Fruit fly (Drosophila melanogaster) whole organism, prepupa: ENCODE measurements around the gene Hs2st.

Experiments used
- CG10631 ChIP-seq: fragments of 200-800 bp; sonication (Bioruptor generic); optimal IDR thresholded peaks from 2 replicates; lab custom pipeline; 2016; ENCODE audit warnings: missing biosample characterization, missing genetic modification characterization
- CG10669 ChIP-seq: fragments of 200-800 bp; sonication (Bioruptor generic); optimal IDR thresholded peaks from 3 replicates; lab custom pipeline; 2018; ENCODE audit warnings: missing biosample characterization, mild to moderate bottlenecking, missing genetic modification characterization, moderate library complexity
- CG11294 ChIP-seq: fragments of 200-800 bp; sonication (Bioruptor generic); IDR thresholded peaks from 2 replicates; pipeline ENCODE4 v1.3.6; 2022; ENCODE audit warnings: missing biosample characterization, missing genetic modification characterization
- CG3032 ChIP-seq: fragments of 200-800 bp; optimal IDR thresholded peaks from 2 replicates; lab custom pipeline; 2019; ENCODE audit warnings: missing biosample characterization, mild to moderate bottlenecking, missing genetic modification characterization, moderate library complexity
- CG31627 ChIP-seq: fragments of 200-800 bp; sonication (Bioruptor generic); optimal IDR thresholded peaks from 3 replicates; lab custom pipeline; 2016; ENCODE audit warnings: missing biosample characterization, missing genetic modification characterization
- CG32006 ChIP-seq: fragments of 200-800 bp; sonication (Bioruptor generic); optimal IDR thresholded peaks from 3 replicates; lab custom pipeline; 2017; ENCODE audit warnings: missing biosample characterization, mild to moderate bottlenecking, missing genetic modification characterization
- CG34406 ChIP-seq: fragments of 200-800 bp; sonication (Bioruptor generic); optimal IDR thresholded peaks from 3 replicates; lab custom pipeline; 2016; ENCODE audit warnings: missing biosample characterization, missing genetic modification characterization
- CG3919 ChIP-seq: fragments of 200-800 bp; sonication (Bioruptor generic); optimal IDR thresholded peaks from 3 replicates; lab custom pipeline; 2016; ENCODE audit warnings: missing biosample characterization, missing genetic modification characterization
- CG4318 ChIP-seq: fragments of 200-800 bp; sonication (Bioruptor generic); optimal IDR thresholded peaks from 3 replicates; lab custom pipeline; 2017; ENCODE audit warnings: missing biosample characterization, mild to moderate bottlenecking, missing genetic modification characterization
- CG6276 ChIP-seq: fragments of 200-800 bp; sonication (Bioruptor generic); optimal IDR thresholded peaks from 2 replicates; lab custom pipeline; 2017; ENCODE audit warnings: missing biosample characterization, mild to moderate bottlenecking, missing genetic modification characterization
- CG6808 ChIP-seq: fragments of 200-800 bp; sonication (Bioruptor generic); optimal IDR thresholded peaks from 3 replicates; lab custom pipeline; 2017; ENCODE audit warnings: missing biosample characterization, missing genetic modification characterization, mild to moderate bottlenecking, moderate library complexity, missing genetic modification reagents
- CG6854 ChIP-seq: fragments of 200-800 bp; sonication (Bioruptor generic); optimal IDR thresholded peaks from 2 replicates; lab custom pipeline; 2017; ENCODE audit warnings: missing biosample characterization, mild to moderate bottlenecking, missing genetic modification characterization
- CG7368 ChIP-seq: fragments of 200-800 bp; sonication (Bioruptor generic); optimal IDR thresholded peaks from 3 replicates; lab custom pipeline; 2016; ENCODE audit warnings: missing biosample characterization, missing genetic modification characterization
- CG8119 ChIP-seq: fragments of 200-800 bp; sonication (Bioruptor generic); IDR thresholded peaks from 3 replicates; pipeline ENCODE4 v1.3.6; 2022; ENCODE audit warnings: missing biosample characterization, missing genetic modification characterization
- CG8319 ChIP-seq: fragments of 200-800 bp; sonication (Bioruptor generic); optimal IDR thresholded peaks from 3 replicates; lab custom pipeline; 2016; ENCODE audit warnings: missing biosample characterization, missing genetic modification characterization
- Eip75B ChIP-seq: fragments of 200-800 bp; sonication (Bioruptor generic); optimal IDR thresholded peaks from 3 replicates; lab custom pipeline; 2016; ENCODE audit warnings: missing biosample characterization, missing genetic modification characterization
- Ets21C ChIP-seq: fragments of 200-800 bp; sonication (Bioruptor generic); optimal IDR thresholded peaks from 3 replicates; lab custom pipeline; 2016; ENCODE audit warnings: missing biosample characterization, missing genetic modification characterization
- Ets96B ChIP-seq: fragments of 200-800 bp; optimal IDR thresholded peaks from 2 replicates; lab custom pipeline; 2019; ENCODE audit warnings: missing biosample characterization, mild to moderate bottlenecking, missing genetic modification characterization, moderate library complexity
- Gug ChIP-seq: fragments of 200-800 bp; sonication (Bioruptor generic); IDR thresholded peaks from 2 replicates; pipeline ENCODE4 v1.3.6; 2022; ENCODE audit warnings: missing biosample characterization, missing genetic modification characterization
- Hr4 ChIP-seq: fragments of 200-800 bp; sonication (Bioruptor generic); optimal IDR thresholded peaks from 3 replicates; lab custom pipeline; 2016; ENCODE audit warnings: missing biosample characterization, missing genetic modification characterization
- Met ChIP-seq: fragments of 200-800 bp; sonication (Bioruptor generic); optimal IDR thresholded peaks from 3 replicates; lab custom pipeline; 2016; ENCODE audit warnings: missing biosample characterization, missing genetic modification characterization
- Sox14 ChIP-seq: fragments of 200-800 bp; sonication (Bioruptor generic); optimal IDR thresholded peaks from 3 replicates; lab custom pipeline; 2016; ENCODE audit warnings: missing biosample characterization, missing genetic modification characterization
- Sox15 ChIP-seq: fragments of 200-800 bp; sonication (Bioruptor generic); optimal IDR thresholded peaks from 3 replicates; lab custom pipeline; 2016; ENCODE audit warnings: missing biosample characterization, missing genetic modification characterization
- acj6 ChIP-seq: fragments of 200-800 bp; sonication (Bioruptor generic); optimal IDR thresholded peaks from 3 replicates; lab custom pipeline; 2016; ENCODE audit warnings: missing biosample characterization, missing genetic modification characterization
- cyc ChIP-seq: fragments of 200-800 bp; sonication (Bioruptor generic); optimal IDR thresholded peaks from 3 replicates; lab custom pipeline; 2016; ENCODE audit warnings: missing biosample characterization, missing genetic modification characterization
- dac ChIP-seq: fragments of 200-800 bp; sonication (Bioruptor generic); optimal IDR thresholded peaks from 2 replicates; lab custom pipeline; 2017; ENCODE audit warnings: missing biosample characterization, mild to moderate bottlenecking, missing genetic modification characterization
- eg ChIP-seq: fragments of 200-800 bp; sonication (Bioruptor generic); IDR thresholded peaks from 3 replicates; pipeline ENCODE4 v1.3.6; 2022; ENCODE audit warnings: missing biosample characterization, missing genetic modification characterization
- esn ChIP-seq: fragments of 200-800 bp; sonication (Bioruptor generic); optimal IDR thresholded peaks from 2 replicates; lab custom pipeline; 2016; ENCODE audit warnings: missing biosample characterization, mild to moderate bottlenecking, missing genetic modification characterization, moderate library complexity
- fd85E ChIP-seq: fragments of 200-800 bp; sonication (Bioruptor generic); optimal IDR thresholded peaks from 3 replicates; lab custom pipeline; 2016; ENCODE audit warnings: missing biosample characterization, missing genetic modification characterization
- ss ChIP-seq, 2 experiments: fragments of 200-800 bp; sonication (Bioruptor generic); optimal IDR thresholded peaks; 2 replicates in 1 of 2; 3 replicates in 1 of 2; lab custom pipeline; 2017 to 2018; ENCODE audit warnings: mild to moderate bottlenecking in 2 of 2, missing biosample characterization in 2 of 2, missing genetic modification characterization in 2 of 2, moderate library complexity in 1 of 2
- vri ChIP-seq: fragments of 200-800 bp; sonication (Bioruptor generic); optimal IDR thresholded peaks from 3 replicates; lab custom pipeline; 2016; ENCODE audit warnings: missing biosample characterization, mild to moderate bottlenecking, missing genetic modification characterization

Hs2st gene

DNA sequence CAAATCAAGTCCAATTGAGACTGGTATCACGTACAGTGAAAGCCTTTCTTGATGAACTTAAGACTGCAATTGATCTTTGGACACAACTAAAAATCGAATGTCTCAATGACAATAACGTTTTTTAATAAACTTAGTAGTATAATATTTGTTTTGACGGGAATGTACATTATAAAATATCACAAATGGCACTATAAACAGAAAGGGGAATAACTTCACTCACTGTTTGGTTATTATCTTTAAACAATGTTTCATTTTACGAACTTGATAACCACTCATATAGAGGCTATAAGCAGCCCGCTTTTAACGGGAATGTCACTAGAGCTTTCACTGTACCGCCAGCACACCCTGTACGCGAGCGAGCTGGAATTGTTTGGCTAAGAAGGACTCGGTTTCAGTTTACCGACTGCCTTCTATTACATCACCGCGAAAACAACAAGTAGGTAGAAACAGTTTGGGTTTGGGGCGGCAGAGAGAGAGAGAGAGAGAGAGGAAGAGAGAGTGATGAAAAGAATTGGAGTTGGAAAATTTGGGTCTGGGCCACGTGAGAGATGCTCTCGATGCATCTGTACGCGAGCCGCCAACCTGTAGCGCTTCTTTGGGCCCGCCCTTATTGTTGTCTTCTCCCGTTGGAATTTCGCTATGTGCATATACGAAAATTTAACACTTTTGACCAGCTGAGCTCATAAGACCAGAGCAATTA, 46.8 kb downstream of the Hs2st start (continued):
- TF ChIP-seq eg (GFP tag; lab: Robert Waterston, UW) = 0 out of 3 replicates have a peak, but pooled peaks have one; percentile 9
- TF ChIP-seq CG8319 (GFP tag; lab: Kevin White, UChicago) = peak; percentile 26
- peak; percentile 52 for TF ChIP-seq Ets96B
- peak; percentile 81 for TF ChIP-seq vri (GFP tag; lab: Kevin White, UChicago)
- TF ChIP-seq CG7368 (GFP tag; lab: Kevin White, UChicago) = peak; percentile 8
- no peak for TF ChIP-seq CG4318 (GFP tag; lab: Kevin White, UChicago)
- peak; percentile 15 for TF ChIP-seq Sox15 (GFP tag; lab: Kevin White, UChicago)
- peak; percentile 59 for TF ChIP-seq CG3919 (GFP tag; lab: Kevin White, UChicago)
- peak; percentile 83 for TF ChIP-seq Met
- TF ChIP-seq cyc = peak; percentile 76
- peak; percentile 67 for TF ChIP-seq Ets21C (GFP tag; lab: Kevin White, UChicago)
- TF ChIP-seq Sox14 = peak; percentile 77
- 0 out of 3 replicates have a peak, but pooled peaks have one; percentile 40 for TF ChIP-seq CG8119
- peak; percentile 68 for TF ChIP-seq acj6 (GFP tag; lab: Kevin White, UChicago)
- no peak for TF ChIP-seq fd85E
- no peak for TF ChIP-seq ss (GFP tag; optimal IDR thresholded peaks at IDR 0.05; lab: Kevin White, UChicago)
- peak; percentile 63 for TF ChIP-seq CG10631
- TF ChIP-seq Eip75B (GFP tag; lab: Kevin White, UChicago) = peak; percentile 62
- TF ChIP-seq esn (GFP tag; lab: Kevin White, UChicago) = peak; percentile 82
- peak; percentile 53 for TF ChIP-seq Hr4 (GFP tag; lab: Kevin White, UChicago)
- no peak for TF ChIP-seq CG6854 (GFP tag; lab: Kevin White, UChicago)
- no peak for TF ChIP-seq Gug (GFP tag; lab: Robert Waterston, UW)

dm6 chr2L:19393703-19394210, 50.8 kb downstream of the Hs2st start, which contains the start of gene CG31798:
TSS of gene CG31798 (plus strand) at chr2L:19394160.
- no peak for TF ChIP-seq CG3032 (tag; lab: Kevin White, UChicago)
- TF ChIP-seq CG10669 (GFP tag; lab: Kevin White, UChicago) = no peak
- TF ChIP-seq CG6276 = no peak
- no peak for TF ChIP-seq CG7368 (GFP tag; lab: Kevin White, UChicago)
- TF ChIP-seq CG10631 = no peak
- no peak for TF ChIP-seq CG32006 (GFP tag; lab: Kevin White, UChicago)
- no peak for TF ChIP-seq CG34406 (GFP tag; lab: Kevin White, UChicago)
- TF ChIP-seq Met = no peak
- TF ChIP-seq esn (GFP tag; lab: Kevin White, UChicago) = no peak
- no peak for TF ChIP-seq CG6808 (GFP tag; lab: Kevin White, UChicago)
- TF ChIP-seq dac (GFP tag; lab: Kevin White, UChicago) = no peak
- no peak for TF ChIP-seq CG11294 (GFP tag; lab: Robert Waterston, UW)
- TF ChIP-seq CG31627 (GFP tag; lab: Kevin White, UChicago) = no peak
- TF ChIP-seq fd85E = no peak
